Fruit fly (Drosophila melanogaster) whole organism, pupa: ENCODE results near the gene CG5968.
A peak's percentile ranks its signal among the peaks of the same experiment; 100 is the strongest.

ENCODE experiments used
- CG32121 ChIP-seq: fragments of 200-800 bp; sonication (Bioruptor generic); IDR thresholded peaks from 2 replicates; pipeline ENCODE4 v1.3.6; 2022; ENCODE audit warnings: missing biosample characterization, missing genetic modification characterization
- CG4496 ChIP-seq: fragments of 200-800 bp; sonication (Bioruptor generic); IDR thresholded peaks from 3 replicates; pipeline ENCODE4 v1.3.6; 2022; ENCODE audit warnings: missing biosample characterization, missing genetic modification characterization
- CG8301 ChIP-seq: fragments of 200-800 bp; sonication (Bioruptor generic); optimal IDR thresholded peaks from 2 replicates; lab custom pipeline; 2018; ENCODE audit warnings: missing biosample characterization, mild to moderate bottlenecking, missing genetic modification characterization
- EcR ChIP-seq: fragments of 200-800 bp; sonication (Bioruptor generic); optimal IDR thresholded peaks from 3 replicates; lab custom pipeline; 2019; ENCODE audit warnings: missing biosample characterization, missing genetic modification characterization, mild to moderate bottlenecking, moderate library complexity, missing genetic modification reagents
- Ets98B ChIP-seq: fragments of 200-800 bp; sonication (Bioruptor generic); IDR thresholded peaks from 2 replicates; pipeline ENCODE4 v1.3.6; 2022; ENCODE audit warnings: missing biosample characterization, missing genetic modification characterization

dm6 chr2L:16591934-16592333, 42.2 kb upstream of the CG5968 start:
- TF ChIP-seq CG4496 (GFP tag; lab: Robert Waterston, UW), result peak; percentile 92
- peak; percentile 83 for TF ChIP-seq CG8301 (tag; lab: Kevin White, UChicago)
- no peak for TF ChIP-seq EcR
- TF ChIP-seq CG32121 (GFP tag; lab: Robert Waterston, UW), result peak; percentile 80
- peak; percentile 92 for TF ChIP-seq Ets98B (GFP tag; lab: Robert Waterston, UW)
